Worm (Caenorhabditis elegans) whole organism, L1 larva: ENCODE results near the gene msp-38.

ENCODE experiments used
- aha-1 ChIP-seq: fragments of 150-350 bp; optimal IDR thresholded peaks from 2 replicates; lab custom pipeline; 2014; ENCODE audit warnings: missing biosample characterization, missing genetic modification characterization
- ama-1 ChIP-seq: fragments of 150-350 bp; optimal IDR thresholded peaks from 2 replicates; lab custom pipeline; 2014
- ceh-82 ChIP-seq, 3 experiments: fragments of 150-350 bp in 1 of 3; sonication (generic microtip) in 2 of 3; optimal IDR thresholded peaks; 2 replicates each; lab custom pipeline; 2014 to 2017; ENCODE audit warnings: missing biosample characterization in 3 of 3, missing genetic modification characterization in 3 of 3
- mdl-1 ChIP-seq, 2 experiments: fragments of 150-350 bp; optimal IDR thresholded peaks; 2 replicates each; lab custom pipeline; 2014 to 2017; ENCODE audit warnings: missing biosample characterization in 2 of 2, missing genetic modification characterization in 2 of 2, inconsistent platforms in 1 of 2
- pag-3 ChIP-seq: sonication (generic microtip); optimal IDR thresholded peaks from 2 replicates; lab custom pipeline; 2017; ENCODE audit warnings: missing genetic modification characterization, mild to moderate bottlenecking, missing compliant biosample characterization, antibody characterized with exemption, borderline replicate concordance; ENCODE audit not compliant: insufficient read depth
- pqm-1 ChIP-seq: sonication (generic microtip); optimal IDR thresholded peaks from 3 replicates; lab custom pipeline; 2017; ENCODE audit warnings: missing biosample characterization, missing genetic modification characterization
- rnt-1 ChIP-seq: sonication (generic microtip); optimal IDR thresholded peaks from 2 replicates; lab custom pipeline; 2016; ENCODE audit warnings: mild to moderate bottlenecking, missing genetic modification characterization, moderate library complexity, missing compliant biosample characterization

- no peak for TF ChIP-seq pqm-1
- TF ChIP-seq mdl-1 (tag; optimal IDR thresholded peaks at IDR 0.05; lab: Kevin White, UChicago) = no peak
- TF ChIP-seq pag-3 (tag; lab: Kevin White, UChicago) = no peak
- TF ChIP-seq ceh-82 (tag; optimal IDR thresholded peaks at IDR 0.05; lab: Kevin White, UChicago) = no peak
- TF ChIP-seq ama-1 (lab: Kevin White, UChicago) = no peak
- TF ChIP-seq aha-1 = no peak
- no peak for TF ChIP-seq rnt-1
These were observed 28.4 kb downstream of the msp-38 start, which contains the start of gene C04G2.10 for ce11 chrIV:10115142-10115541.
